Worm (Caenorhabditis elegans) whole organism, early embryonic: ENCODE results near the gene R10H1.1.

Source experiments
- B0310.2 ChIP-seq: sonication (generic microtip); optimal IDR thresholded peaks from 2 replicates; lab custom pipeline; 2016; ENCODE audit warnings: mild to moderate bottlenecking, missing genetic modification characterization, missing compliant biosample characterization
- F13C5.2 ChIP-seq: sonication (generic microtip); optimal IDR thresholded peaks from 2 replicates; lab custom pipeline; 2017; ENCODE audit warnings: mild to moderate bottlenecking, missing genetic modification characterization, inconsistent platforms, missing compliant biosample characterization
- aly-1 ChIP-seq: sonication (generic microtip); optimal IDR thresholded peaks from 2 replicates; lab custom pipeline; 2016; ENCODE audit warnings: missing genetic modification characterization, missing compliant biosample characterization
- ama-1 ChIP-seq: fragments of 150-350 bp; optimal IDR thresholded peaks from 2 replicates; lab custom pipeline; 2014
- ceh-13 ChIP-seq: fragments of 200-800 bp; sonication (Bioruptor generic); optimal IDR thresholded peaks from 2 replicates; lab custom pipeline; 2018; ENCODE audit warnings: mild to moderate bottlenecking, missing genetic modification characterization, missing compliant biosample characterization
- ceh-36 ChIP-seq: sonication (generic microtip); optimal IDR thresholded peaks from 2 replicates; lab custom pipeline; 2016; ENCODE audit warnings: missing genetic modification characterization, inconsistent platforms, missing compliant biosample characterization
- ets-7 ChIP-seq: sonication (generic microtip); optimal IDR thresholded peaks from 2 replicates; lab custom pipeline; 2016; ENCODE audit warnings: missing genotype, missing genetic modification characterization, missing compliant biosample characterization
- flt-1 ChIP-seq: fragments of 200-800 bp; sonication (Bioruptor generic); IDR thresholded peaks from 2 replicates; pipeline ENCODE4 v1.3.6; 2022; ENCODE audit warnings: missing genetic modification characterization, missing compliant biosample characterization
- hmbx-1 ChIP-seq: sonication (generic microtip); optimal IDR thresholded peaks from 2 replicates; lab custom pipeline; 2016; ENCODE audit warnings: mild to moderate bottlenecking, missing genetic modification characterization, missing compliant biosample characterization
- hmg-4 ChIP-seq: fragments of 200-800 bp; sonication (Bioruptor generic); optimal IDR thresholded peaks from 2 replicates; lab custom pipeline; 2018; ENCODE audit warnings: mild to moderate bottlenecking, missing genetic modification characterization, missing compliant biosample characterization
- hnd-1 ChIP-seq: sonication (generic microtip); optimal IDR thresholded peaks from 2 replicates; lab custom pipeline; 2016; ENCODE audit warnings: missing genetic modification characterization, missing compliant biosample characterization
- pes-1 ChIP-seq: fragments of 200-800 bp; sonication (Bioruptor generic); IDR thresholded peaks from 2 replicates; pipeline ENCODE4 v1.3.6; 2022; ENCODE audit warnings: missing genetic modification reagents, missing genetic modification characterization, missing compliant biosample characterization
- scrt-1 ChIP-seq: fragments of 200-800 bp; sonication (Bioruptor generic); IDR thresholded peaks from 2 replicates; pipeline ENCODE4 v1.3.6; 2022; ENCODE audit warnings: missing genetic modification characterization, missing compliant biosample characterization
- sea-1 ChIP-seq: fragments of 200-800 bp; sonication (Bioruptor generic); conservative IDR thresholded peaks from 2 replicates; pipeline ENCODE4 v1.3.6; 2022; ENCODE audit warnings: missing genetic modification characterization, missing compliant biosample characterization
- tbx-11 ChIP-seq: fragments of 200-800 bp; sonication (Bioruptor generic); IDR thresholded peaks from 2 replicates; pipeline ENCODE4 v1.3.6; 2022; ENCODE audit warnings: missing genetic modification characterization, missing compliant biosample characterization
- tbx-37 ChIP-seq: fragments of 200-800 bp; sonication (Bioruptor generic); conservative IDR thresholded peaks from 2 replicates; pipeline ENCODE4 v1.3.6; 2022; ENCODE audit warnings: missing genetic modification reagents, missing genetic modification characterization, missing compliant biosample characterization
- tra-4 ChIP-seq: sonication (generic microtip); optimal IDR thresholded peaks from 2 replicates; lab custom pipeline; 2017; ENCODE audit warnings: missing genetic modification characterization, missing compliant biosample characterization

Gene R10H1.1

ce11 chrII:7534934-7535333 is 40.7 kb downstream of the R10H1.1 start, which contains the start of gene ZK1290.13:
ZK1290.13 (plus strand) TSS chrII:7535006.
- no peak for TF ChIP-seq flt-1
- no peak for TF ChIP-seq hmbx-1 (tag; lab: Kevin White, UChicago)
- TF ChIP-seq ceh-13 (GFP tag; lab: Kevin White, UChicago) = no peak
- no peak for TF ChIP-seq B0310.2
- no peak for TF ChIP-seq F13C5.2 (tag; lab: Kevin White, UChicago)
- no peak for TF ChIP-seq sea-1 (GFP tag; lab: Robert Waterston, UW)
- no peak for TF ChIP-seq ets-7
- no peak for TF ChIP-seq tbx-11 (GFP tag; lab: Robert Waterston, UW)

ce11 chrII:7537603-7538230 is 43.5 kb downstream of the R10H1.1 start, which contains the start of gene nfi-1:
nfi-1 (plus strand) TSS chrII:7538180.
- TF ChIP-seq B0310.2 (no peak), ets-7 (no peak)

ce11 chrII:7542952-7543351 is 48.7 kb downstream of the R10H1.1 start:
- TF ChIP-seq flt-1 = no peak
- no peak for TF ChIP-seq pes-1 (GFP tag; lab: Robert Waterston, UW)
- TF ChIP-seq hmbx-1 (tag; lab: Kevin White, UChicago) = no peak
- no peak for TF ChIP-seq F13C5.2 (tag; lab: Kevin White, UChicago)
- no peak for TF ChIP-seq tbx-11 (GFP tag; lab: Robert Waterston, UW)
- TF ChIP-seq hnd-1 = no peak

ce11 chrII:7543808-7544207 is 49.6 kb downstream of the R10H1.1 start, which contains the start of gene rol-8:
rol-8 (plus strand) TSS chrII:7544108.
- no peak for TF ChIP-seq tra-4
- TF ChIP-seq scrt-1 (GFP tag; lab: Robert Waterston, UW) = no peak
- TF ChIP-seq flt-1 = no peak
- TF ChIP-seq ceh-13 (GFP tag; lab: Kevin White, UChicago) = no peak
- no peak for TF ChIP-seq B0310.2
- TF ChIP-seq ets-7 = no peak
- TF ChIP-seq hnd-1 = no peak
- no peak for TF ChIP-seq hmg-4
- TF ChIP-seq pes-1 (GFP tag; lab: Robert Waterston, UW) = no peak
- TF ChIP-seq aly-1 (tag; lab: Kevin White, UChicago) = no peak
- no peak for TF ChIP-seq sea-1 (GFP tag; lab: Robert Waterston, UW)
- TF ChIP-seq ceh-36 (tag; lab: Kevin White, UChicago) = no peak
- no peak for TF ChIP-seq hmbx-1 (tag; lab: Kevin White, UChicago)

- no peak for TF ChIP-seq ets-7
- TF ChIP-seq scrt-1 (GFP tag; lab: Robert Waterston, UW) = no peak
- TF ChIP-seq ceh-36 (tag; lab: Kevin White, UChicago) = no peak
- TF ChIP-seq B0310.2 = no peak
- no peak for TF ChIP-seq hmbx-1 (tag; lab: Kevin White, UChicago)
- TF ChIP-seq hnd-1 = no peak
- no peak for TF ChIP-seq pes-1 (GFP tag; lab: Robert Waterston, UW)
- no peak for TF ChIP-seq aly-1 (tag; lab: Kevin White, UChicago)
- no peak for TF ChIP-seq ama-1 (lab: Kevin White, UChicago)
- TF ChIP-seq F13C5.2 (tag; lab: Kevin White, UChicago) = no peak
- no peak for TF ChIP-seq ceh-13 (GFP tag; lab: Kevin White, UChicago)
- TF ChIP-seq sea-1 (GFP tag; lab: Robert Waterston, UW) = no peak
- TF ChIP-seq tra-4 = no peak
These were observed 50.5 kb downstream of the R10H1.1 start for ce11 chrII:7544782-7545181.

- TF ChIP-seq ceh-36 (tag; lab: Kevin White, UChicago) (no peak), pes-1 (GFP tag; lab: Robert Waterston, UW) (no peak), tbx-11 (GFP tag; lab: Robert Waterston, UW) (no peak), aly-1 (tag; lab: Kevin White, UChicago) (no peak), ceh-13 (GFP tag; lab: Kevin White, UChicago) (no peak), flt-1 (no peak), hmg-4 (no peak), ama-1 (lab: Kevin White, UChicago) (no peak), scrt-1 (GFP tag; lab: Robert Waterston, UW) (no peak), B0310.2 (no peak), tbx-37 (no peak), tra-4 (no peak), sea-1 (GFP tag; lab: Robert Waterston, UW) (no peak), F13C5.2 (tag; lab: Kevin White, UChicago) (no peak), hmbx-1 (tag; lab: Kevin White, UChicago) (no peak), hnd-1 (no peak), ets-7 (no peak)
These were observed 51.1 kb downstream of the R10H1.1 start for ce11 chrII:7545364-7545763.
